Worm (Caenorhabditis elegans) whole organism, early embryonic: Measurements from ENCODE around the gene clec-28.

Experiments
- sea-1 ChIP-seq: fragments of 200-800 bp; sonication (Bioruptor generic); conservative IDR thresholded peaks from 2 replicates; pipeline ENCODE4 v1.3.6; 2022; ENCODE audit warnings: missing genetic modification characterization, missing compliant biosample characterization
- tbx-11 ChIP-seq: fragments of 200-800 bp; sonication (Bioruptor generic); IDR thresholded peaks from 2 replicates; pipeline ENCODE4 v1.3.6; 2022; ENCODE audit warnings: missing genetic modification characterization, missing compliant biosample characterization

- TF ChIP-seq sea-1: no peak
- no peak for TF ChIP-seq tbx-11 (GFP tag; lab: Robert Waterston, UW)
Observed at ce11 chrV:16832865-16833264, 32.6 kb upstream of the clec-28 start, which contains the start of gene phy-3.
